Fruit fly (Drosophila melanogaster): ENCODE results near the gene up.

up gene

dm6 chrX:13611884-13612283 is 9.5 kb upstream of the up start, which contains the start of the genes Ndc80 and BthD:
Gene Ndc80, minus strand, starts transcription at chrX:13612062.
Gene BthD, plus strand, starts transcription at chrX:13612131.
- TF ChIP-seq CG13287 (GFP tag; IDR thresholded peaks at IDR 0.05; ENCODE audit: partially characterized antibody): peak; percentile 75
- no peak for TF ChIP-seq C15 (GFP tag; IDR thresholded peaks at IDR 0.05)
- peak; percentile 43 for TF ChIP-seq YL-1 (GFP tag; optimal IDR thresholded peaks at IDR 0.05)
- no peak for TF ChIP-seq CG18619 (GFP tag; optimal IDR thresholded peaks at IDR 0.05)
- TF ChIP-seq CG13894 (tag; optimal IDR thresholded peaks at IDR 0.05): no peak
- TF ChIP-seq tio (GFP tag; optimal IDR thresholded peaks at IDR 0.05): no peak
- TF ChIP-seq Ets97D (GFP tag; optimal IDR thresholded peaks at IDR 0.05): peak; percentile 24
- peak; percentile 77 for TF ChIP-seq MBD-R2 (GFP tag; IDR thresholded peaks at IDR 0.05)
- peak; percentile 43 for TF ChIP-seq CG14710 (tag; optimal IDR thresholded peaks at IDR 0.05)
- peak; percentile 90 for TF ChIP-seq CG7928 (GFP tag; optimal IDR thresholded peaks at IDR 0.05)
- no peak for TF ChIP-seq CG42726 (GFP tag; IDR thresholded peaks at IDR 0.05; ENCODE audit: partially characterized antibody)
- 0 out of 2 replicates have a peak, but pooled peaks have one; percentile 13 for TF ChIP-seq vvl (GFP tag; IDR thresholded peaks at IDR 0.05)
- peak; percentile 77 for TF ChIP-seq Myb (GFP tag; optimal IDR thresholded peaks at IDR 0.05)
- TF ChIP-seq en (GFP tag; optimal IDR thresholded peaks at IDR 0.05): no peak
- no peak for TF ChIP-seq CkIIα-i1 (GFP tag; IDR thresholded peaks at IDR 0.05)
- no peak for TF ChIP-seq CG8089 (GFP tag; optimal IDR thresholded peaks at IDR 0.05)
- TF ChIP-seq CG2678 (tag; optimal IDR thresholded peaks at IDR 0.05): no peak
- TF ChIP-seq fd64A (GFP tag; optimal IDR thresholded peaks at IDR 0.05): no peak
- no peak for TF ChIP-seq CG4328 (GFP tag; optimal IDR thresholded peaks at IDR 0.05)
- TF ChIP-seq CG10147 (GFP tag; optimal IDR thresholded peaks at IDR 0.05): no peak
- peak; percentile 85 for TF ChIP-seq pzg (GFP tag; optimal IDR thresholded peaks at IDR 0.05)
- TF ChIP-seq pfk (GFP tag; optimal IDR thresholded peaks at IDR 0.05): no peak
- TF ChIP-seq oc (tag; optimal IDR thresholded peaks at IDR 0.05): no peak
- TF ChIP-seq sisA (GFP tag; IDR thresholded peaks at IDR 0.05): no peak
- 0 out of 3 replicates have a peak, but pooled peaks have one; percentile 47 for TF ChIP-seq mld (GFP tag; IDR thresholded peaks at IDR 0.05; ENCODE audit: partially characterized antibody)
- peak; percentile 23 for TF ChIP-seq CG9797 (GFP tag; optimal IDR thresholded peaks at IDR 0.05)
- TF ChIP-seq CG3838 (GFP tag; optimal IDR thresholded peaks at IDR 0.05): no peak
- no peak for TF ChIP-seq CG12942 (GFP tag; optimal IDR thresholded peaks at IDR 0.05)
- TF ChIP-seq run (tag; optimal IDR thresholded peaks at IDR 0.05): no peak
- TF ChIP-seq mirr (GFP tag; optimal IDR thresholded peaks at IDR 0.05): no peak
- TF ChIP-seq hbn (GFP tag; IDR thresholded peaks at IDR 0.05; ENCODE audit: partially characterized antibody): peak; percentile 48; the same call in 1 of the 2 replicates
- TF ChIP-seq CG2116 (GFP tag; optimal IDR thresholded peaks at IDR 0.05): peak; percentile 87
- TF ChIP-seq CG34224 (GFP tag; IDR thresholded peaks at IDR 0.05; ENCODE audit: partially characterized antibody): peak; percentile 70
- no peak for TF ChIP-seq CG11560 (tag; IDR thresholded peaks at IDR 0.05)
- TF ChIP-seq CG12659 (GFP tag; optimal IDR thresholded peaks at IDR 0.05): peak; percentile 12
- TF ChIP-seq Six4 (GFP tag; optimal IDR thresholded peaks at IDR 0.05): no peak
- peak in 1 of 2 experiments; percentile 34 for TF ChIP-seq insv (GFP tag; optimal IDR thresholded peaks at IDR 0.05)
- TF ChIP-seq CG11696 (GFP tag; IDR thresholded peaks at IDR 0.05): no peak
- peak; percentile 48; the same call in 2 of the 3 replicates for TF ChIP-seq CG6791 (GFP tag; IDR thresholded peaks at IDR 0.05; ENCODE audit: partially characterized antibody)
- peak; percentile 66 for TF ChIP-seq bbx (GFP tag; IDR thresholded peaks at IDR 0.05; ENCODE audit: partially characterized antibody)
- TF ChIP-seq tin (GFP tag; optimal IDR thresholded peaks at IDR 0.05): no peak
- peak; percentile 25 for TF ChIP-seq ewg (GFP tag; optimal IDR thresholded peaks at IDR 0.05)
- peak; percentile 51 for TF ChIP-seq CG17186 (GFP tag; optimal IDR thresholded peaks at IDR 0.05)
- 0 out of 3 replicates have a peak, but pooled peaks have one; percentile 20 for TF ChIP-seq Doc3 (GFP tag; IDR thresholded peaks at IDR 0.05; ENCODE audit: partially characterized antibody)
- peak; percentile 26 for TF ChIP-seq MESR4 (GFP tag; optimal IDR thresholded peaks at IDR 0.05)
- no peak for TF ChIP-seq hth (optimal IDR thresholded peaks at IDR 0.05)
- TF ChIP-seq phol (tag; optimal IDR thresholded peaks at IDR 0.05): peak; percentile 48
- peak; percentile 97 for TF ChIP-seq E2f2 (GFP tag; IDR thresholded peaks at IDR 0.05)
- TF ChIP-seq CG16813 (GFP tag; IDR thresholded peaks at IDR 0.05; ENCODE audit: partially characterized antibody): peak; percentile 61; the same call in 2 of the 3 replicates
